Worm (Caenorhabditis elegans): ENCODE data around the gene R09E10.5.

ce11 chrIV:10345486-10345885 lies 43.4 kb upstream of the R09E10.5 start:
- TF ChIP-seq med-1 (GFP tag; optimal IDR thresholded peaks at IDR 0.05; ENCODE audit: insufficient read depth) (no peak), ref-1 (GFP tag; conservative IDR thresholded peaks at IDR 0.05) (no peak), tab-1 (GFP tag; IDR thresholded peaks at IDR 0.05) (no peak), klf-2 (GFP tag; conservative IDR thresholded peaks at IDR 0.05) (no peak)
